Worm (Caenorhabditis elegans) whole organism, dauer: Measurements from ENCODE around the gene nhr-31.
"Not testable (repeated sequence)": the region's sequence is repeated elsewhere in the genome, so short reads cannot be mapped to it uniquely, and the experiment has no call there.

ENCODE experiments used
- unc-62 ChIP-seq: sonication (generic microtip); optimal IDR thresholded peaks from 2 replicates; lab custom pipeline; 2017; ENCODE audit warnings: missing biosample characterization, missing genetic modification reagents, missing genetic modification characterization

The nhr-31 gene

DNA sequence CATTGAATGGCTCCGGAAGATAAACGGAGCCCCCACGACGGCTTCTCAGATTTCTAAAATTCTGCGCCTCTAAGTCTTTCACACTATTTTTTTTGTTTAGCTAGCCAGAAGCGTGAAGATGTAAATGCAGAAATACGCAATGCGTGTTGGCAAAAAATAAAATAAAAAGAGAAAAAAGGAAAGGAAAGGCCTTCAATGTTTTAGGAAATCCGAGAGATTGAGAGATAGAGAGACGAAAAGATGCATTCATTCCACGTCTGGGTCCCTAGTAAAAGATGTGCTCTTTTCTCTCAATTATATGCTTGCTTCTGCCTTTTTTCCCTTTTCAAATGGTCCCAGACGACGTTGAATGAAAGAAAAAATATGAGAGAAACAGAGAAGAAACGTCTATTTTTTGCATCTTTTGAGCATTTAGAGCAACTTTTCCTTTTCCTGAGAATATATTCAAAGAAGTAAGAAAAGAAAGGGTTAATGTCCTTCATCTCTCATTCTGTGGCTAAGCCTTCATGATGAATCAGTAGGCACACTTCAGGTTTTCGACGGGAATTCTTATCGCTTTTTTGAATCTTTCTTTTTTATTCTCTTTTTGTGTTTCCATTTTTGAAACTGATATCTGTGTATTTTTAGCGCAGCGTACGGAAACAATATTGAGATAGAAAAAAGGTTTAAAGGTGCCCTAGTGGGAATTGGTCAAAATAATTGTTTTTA, 11.5 kb upstream of the nhr-31 start:
- no peak for TF ChIP-seq unc-62 (GFP tag; lab: Kevin White, UChicago)

ce11 chrIV:8036492-8036891, 7.2 kb upstream of the nhr-31 start:
- no peak for TF ChIP-seq unc-62 (GFP tag; lab: Kevin White, UChicago)

ce11 chrIV:8034182-8034581, 4.9 kb upstream of the nhr-31 start:
- TF ChIP-seq unc-62 (GFP tag; lab: Kevin White, UChicago): no peak

ce11 chrIV:8032135-8032915, 3.0 kb upstream of the nhr-31 start:
- no peak for TF ChIP-seq unc-62 (GFP tag; lab: Kevin White, UChicago)

DNA sequence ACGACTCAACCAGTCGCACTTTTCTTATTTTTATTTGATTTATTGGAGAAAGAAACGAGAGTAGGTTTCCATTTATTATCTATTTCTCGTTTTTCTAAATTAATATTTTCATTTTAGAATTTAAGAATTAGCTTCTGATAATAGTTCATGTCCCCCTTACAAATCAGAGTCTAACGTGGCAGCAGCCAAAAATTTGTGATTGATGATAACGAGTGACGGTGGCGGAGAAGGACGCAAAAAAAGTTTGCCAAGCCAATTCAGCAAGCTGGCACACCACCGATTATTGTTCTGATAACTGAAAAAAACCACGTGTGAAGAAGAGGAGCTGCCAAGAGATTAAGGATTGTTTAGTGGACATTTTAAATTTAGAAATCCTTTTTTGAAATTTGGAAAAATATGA, 786 bp upstream of the nhr-31 start:
- no peak for TF ChIP-seq unc-62 (GFP tag; lab: Kevin White, UChicago)

ce11 chrIV:8028372-8028771, 941 bp downstream of the nhr-31 start:
- TF ChIP-seq unc-62 (GFP tag; lab: Kevin White, UChicago): no peak

DNA sequence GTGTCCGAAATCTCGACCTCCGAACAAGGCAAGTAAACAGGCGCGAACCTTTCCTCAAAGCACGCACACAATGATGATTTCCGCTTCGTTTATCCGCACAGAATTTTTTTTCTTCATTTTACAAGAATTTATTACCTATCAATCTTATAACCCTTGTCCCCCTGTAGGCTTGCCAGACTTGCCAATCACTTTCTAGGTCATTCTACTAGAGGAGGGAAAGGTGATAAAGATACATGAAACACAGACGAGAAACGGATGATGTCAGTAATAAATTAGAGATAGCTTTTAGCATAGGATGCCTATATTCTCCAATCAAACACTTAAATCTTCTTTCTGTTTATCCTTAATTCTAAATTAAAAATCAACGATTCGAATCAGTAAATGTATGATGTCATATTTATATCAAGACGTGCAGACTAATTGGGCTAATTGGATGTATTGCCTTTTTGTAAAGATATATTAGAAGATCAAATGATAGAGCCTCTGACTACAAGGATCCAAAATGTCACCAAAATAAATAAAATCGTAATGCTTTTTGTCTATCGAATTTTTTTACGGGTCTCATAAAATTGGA, 1.9 kb downstream of the nhr-31 start:
- TF ChIP-seq unc-62 (GFP tag; lab: Kevin White, UChicago): no peak

- no peak for TF ChIP-seq unc-62 (GFP tag; lab: Kevin White, UChicago)
Measured at ce11 chrIV:8026361-8026760, 3.0 kb downstream of the nhr-31 start.

- no peak for TF ChIP-seq unc-62 (GFP tag; lab: Kevin White, UChicago)
Measured at ce11 chrIV:8023861-8024260, 5.5 kb downstream of the nhr-31 start.

DNA sequence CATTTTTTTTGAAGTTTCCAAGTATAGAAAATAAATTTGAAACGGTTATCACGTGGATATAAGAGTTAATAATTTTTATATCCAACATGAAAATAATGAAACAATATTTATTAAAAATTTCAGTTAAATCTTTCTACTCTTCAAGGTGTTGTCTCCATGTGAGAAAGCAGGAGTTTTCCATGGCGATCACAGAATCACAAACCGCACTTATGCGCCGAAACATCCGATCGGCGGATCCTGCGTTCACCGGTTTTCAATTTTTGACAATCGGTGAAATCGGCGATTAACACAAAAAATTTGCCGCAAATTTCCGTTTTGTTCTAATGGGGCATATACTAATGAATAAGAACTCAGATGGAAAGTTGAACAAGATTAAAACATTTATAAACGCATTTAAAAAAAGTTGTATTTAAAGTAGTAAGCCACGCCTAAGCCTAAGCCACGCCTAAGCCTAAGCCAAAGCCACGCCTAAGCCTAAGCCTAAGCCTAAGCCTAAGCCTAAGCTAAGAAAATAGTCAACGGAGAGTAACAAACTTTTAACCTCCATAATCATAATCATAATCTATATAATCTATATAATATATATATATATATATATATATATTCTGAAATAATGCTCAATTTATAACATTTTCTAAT, 7.2 kb downstream of the nhr-31 start, which contains the start of gene C26B2.2:
Gene C26B2.2 (minus strand): TSS at position 88 of the 639 bp plus-strand sequence.
- TF ChIP-seq unc-62 (GFP tag; lab: Kevin White, UChicago): no peak

- no peak for TF ChIP-seq unc-62 (GFP tag; lab: Kevin White, UChicago)
Measured at ce11 chrIV:8019772-8020496, 9.4 kb downstream of the nhr-31 start, which contains the start of gene dnc-4. dnc-4 (minus strand) TSS chrIV:8019808.

DNA sequence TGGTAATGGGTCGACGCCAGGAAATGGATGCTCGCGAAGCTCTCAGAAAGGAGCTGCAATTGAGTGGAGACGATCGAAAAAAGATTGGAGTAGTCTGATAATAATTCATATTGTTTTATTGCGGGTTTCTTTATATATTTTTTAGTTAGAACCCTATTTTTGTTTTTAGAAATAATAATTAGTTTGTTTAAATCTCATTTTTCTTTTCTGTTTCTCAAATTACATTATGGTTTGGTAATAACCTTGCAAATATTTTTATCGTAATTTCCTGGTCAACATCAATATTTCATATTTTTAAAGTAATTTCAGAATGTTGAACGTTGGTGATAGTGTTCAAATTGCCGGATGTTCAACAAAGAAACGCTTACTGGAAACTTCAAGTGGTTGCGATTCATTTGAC, 12.6 kb downstream of the nhr-31 start, which contains the start of gene elpc-4:
Gene elpc-4 (plus strand): TSS at position 301 of the 400 bp plus-strand sequence.
- TF ChIP-seq unc-62 (GFP tag; lab: Kevin White, UChicago): no peak

DNA sequence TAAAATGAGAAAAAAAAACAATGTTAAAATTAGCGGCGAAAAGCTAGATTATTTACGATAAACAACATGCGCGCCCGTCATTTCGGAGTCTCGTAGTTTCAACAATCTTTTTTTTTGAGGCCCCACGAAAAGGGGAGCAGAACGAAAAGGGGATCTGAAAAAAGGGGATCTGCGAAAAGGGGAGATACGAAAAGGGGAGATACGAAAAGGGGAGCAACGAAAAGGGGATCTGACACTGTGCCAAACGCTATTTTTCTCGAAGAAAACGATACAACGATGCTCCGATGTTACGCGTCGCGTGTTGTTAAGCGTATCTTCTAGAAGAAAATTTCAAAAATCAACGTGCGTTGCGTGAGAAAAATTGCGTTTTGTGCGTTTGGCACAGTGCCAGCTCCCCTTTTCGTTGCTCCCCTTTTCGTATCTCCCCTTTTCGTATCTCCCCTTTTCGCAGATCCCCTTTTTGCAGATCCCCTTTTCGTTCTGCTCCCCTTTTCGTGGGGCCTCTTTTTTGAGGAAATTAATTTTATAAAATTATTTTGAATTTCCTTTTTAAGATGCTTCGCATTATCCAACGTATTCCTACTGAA, 13.5 kb downstream of the nhr-31 start, which contains the start of gene C26B2.7:
Gene C26B2.7 (plus strand): TSS at position 549 of the 587 bp plus-strand sequence.
- not testable (repeated sequence) for TF ChIP-seq unc-62 (GFP tag; lab: Kevin White, UChicago)

DNA sequence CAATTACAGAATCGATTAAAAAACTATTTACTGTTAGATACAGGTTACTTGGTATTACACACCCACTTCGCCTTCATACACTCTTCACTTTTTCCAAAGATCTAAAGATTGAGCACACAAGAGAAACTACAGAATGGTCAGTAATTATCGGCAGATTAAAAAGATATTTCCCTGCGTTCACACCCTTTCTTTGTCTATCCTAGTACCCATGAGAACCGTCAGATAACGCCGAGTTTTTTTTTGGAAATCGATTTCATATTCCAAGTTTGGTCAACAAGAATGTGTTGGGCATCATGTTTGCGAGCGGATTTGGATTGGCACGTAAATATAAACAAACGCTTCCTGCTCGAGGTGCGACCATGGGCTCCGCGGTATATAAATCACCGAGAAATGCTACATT, 15.5 kb downstream of the nhr-31 start, which contains the start of gene C26B2.8:
Gene C26B2.8 (plus strand): TSS at position 301 of the 400 bp plus-strand sequence.
- TF ChIP-seq unc-62 (GFP tag; lab: Kevin White, UChicago): no peak
